Fruit fly (Drosophila melanogaster): ENCODE measurements around the gene tral.

dm6 chr3L:12564979-12565378, 50.1 kb downstream of the tral start:
- TF ChIP-seq CTCF (optimal IDR thresholded peaks at IDR 0.05) (no peak), CG8478 (optimal IDR thresholded peaks at IDR 0.05) (no peak)

All from S2 (cell line).